Fruit fly (Drosophila melanogaster) ovary, adult (tissue): Measurements from ENCODE around the gene CG9641.

Experiments
- CG17801 ChIP-seq: fragments of 200-800 bp; optimal IDR thresholded peaks from 2 replicates; lab custom pipeline; 2019; ENCODE audit warnings: missing biosample characterization, mild to moderate bottlenecking, missing genetic modification characterization, moderate library complexity; ENCODE audit not compliant: partially characterized antibody

CG9641 gene

dm6 chr2L:2987681-2988381, 11.2 kb upstream of the CG9641 start, which contains the start of the genes Chd1 and Bem46:
Gene Chd1 (minus strand): TSS chr2L:2987723.
Gene Bem46 (plus strand): TSS chr2L:2988116.
- TF ChIP-seq CG17801 = peak; percentile 79

dm6 chr2L:2986776-2987175, 10.1 kb upstream of the CG9641 start:
- no peak for TF ChIP-seq CG17801

dm6 chr2L:2979091-2979490, 2.4 kb upstream of the CG9641 start, which contains the start of gene CG9643:
Gene CG9643 (minus strand): TSS chr2L:2979288.
- TF ChIP-seq CG17801 = no peak

- peak; percentile 82 for TF ChIP-seq CG17801
Observed at dm6 chr2L:2972439-2972936, 4.2 kb downstream of the CG9641 start, which contains the start of the genes Rrp1 and gammaTub23C. Gene Rrp1 (minus strand): TSS chr2L:2972508. Gene gammaTub23C (plus strand): TSS chr2L:2972891.

dm6 chr2L:2969438-2969837, 7.2 kb downstream of the CG9641 start, which contains the start of gene Ts:
Gene Ts (minus strand): TSS chr2L:2969638.
- TF ChIP-seq CG17801 = no peak

dm6 chr2L:2966917-2967316, 9.7 kb downstream of the CG9641 start:
- TF ChIP-seq CG17801 = no peak

dm6 chr2L:2958858-2959257, 17.8 kb downstream of the CG9641 start:
- no peak for TF ChIP-seq CG17801

- peak; percentile 1 for TF ChIP-seq CG17801
Observed at dm6 chr2L:2957547-2958174, 19.0 kb downstream of the CG9641 start.

- no peak for TF ChIP-seq CG17801
Observed at dm6 chr2L:2956992-2957391, 19.7 kb downstream of the CG9641 start.

dm6 chr2L:2956358-2956757, 20.3 kb downstream of the CG9641 start:
- TF ChIP-seq CG17801 = no peak

dm6 chr2L:2955659-2956058, 21.0 kb downstream of the CG9641 start:
- TF ChIP-seq CG17801 = no peak

- no peak for TF ChIP-seq CG17801
Observed at dm6 chr2L:2954472-2954871, 22.2 kb downstream of the CG9641 start, which contains the start of gene Rbp9. Gene Rbp9 (plus strand): TSS chr2L:2954762.

dm6 chr2L:2945438-2946220, 31.0 kb downstream of the CG9641 start:
- TF ChIP-seq CG17801 = no peak

- no peak for TF ChIP-seq CG17801
Observed at dm6 chr2L:2944509-2944908, 32.2 kb downstream of the CG9641 start.

dm6 chr2L:2942639-2943038, 34.0 kb downstream of the CG9641 start:
- no peak for TF ChIP-seq CG17801

- TF ChIP-seq CG17801 = no peak
Observed at dm6 chr2L:2941353-2941752, 35.3 kb downstream of the CG9641 start.

- TF ChIP-seq CG17801 = no peak
Observed at dm6 chr2L:2939698-2940097, 37.0 kb downstream of the CG9641 start.
